Worm (Caenorhabditis elegans) whole organism, dauer: ENCODE measurements around the gene F11A5.17.

Experiments used
- unc-62 ChIP-seq: sonication (generic microtip); optimal IDR thresholded peaks from 2 replicates; lab custom pipeline; 2017; ENCODE audit warnings: missing biosample characterization, missing genetic modification reagents, missing genetic modification characterization

F11A5.17 gene

ce11 chrV:16201730-16202129 is at the start of gene F11A5.17:
Gene F11A5.17, plus strand, starts transcription at chrV:16202030.
- no peak for TF ChIP-seq unc-62

DNA sequence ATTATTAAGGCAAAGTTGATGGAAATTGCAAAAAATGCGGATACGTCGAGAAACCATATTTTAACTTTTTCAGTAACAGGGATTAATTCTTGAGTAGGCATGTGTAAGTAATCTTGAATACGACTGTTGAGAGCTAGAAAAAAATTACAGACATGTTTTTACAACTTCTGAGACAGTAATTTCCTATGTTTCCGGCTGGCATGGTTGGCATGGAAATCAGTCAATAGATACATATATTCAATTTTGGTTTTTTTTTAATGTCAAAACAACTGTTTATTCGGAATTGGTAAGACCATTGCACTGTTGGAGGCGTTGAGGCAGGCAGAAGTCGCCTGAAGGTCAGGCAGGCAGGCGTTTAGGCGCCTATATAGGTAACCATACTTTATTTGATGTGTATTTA is 48.5 kb upstream of the F11A5.17 start, which contains the start of gene str-254:
Gene str-254, minus strand, starts transcription at position 101 of the 400 bp plus-strand sequence.
- no peak for TF ChIP-seq unc-62

ce11 chrV:16155111-16155510 is 46.7 kb upstream of the F11A5.17 start, which contains the start of gene str-97:
Gene str-97, minus strand, starts transcription at chrV:16155211.
- TF ChIP-seq unc-62 = no peak

DNA sequence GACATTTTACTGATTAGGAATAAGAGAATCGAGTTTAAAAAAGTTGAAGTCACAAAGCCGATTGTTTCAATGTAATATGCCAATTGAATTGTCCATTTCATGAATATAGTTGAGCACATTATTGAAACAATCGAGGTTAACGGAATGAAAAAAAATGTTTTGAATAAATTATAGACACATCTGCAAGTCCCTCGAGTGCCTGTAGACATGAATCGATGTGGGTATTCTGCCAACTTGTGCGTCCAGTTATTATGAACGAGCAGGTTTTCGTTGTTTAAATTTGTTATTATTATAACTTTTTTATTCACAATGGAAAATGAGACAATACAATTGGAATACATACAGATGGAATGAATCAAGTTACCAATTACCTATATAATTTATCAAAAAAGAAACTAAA is 43.4 kb upstream of the F11A5.17 start, which contains the start of gene str-99:
Gene str-99, minus strand, starts transcription at position 101 of the 400 bp plus-strand sequence.
- no peak for TF ChIP-seq unc-62

- TF ChIP-seq unc-62 = no peak
Measured at ce11 chrV:16159594-16159993, 42.2 kb upstream of the F11A5.17 start, which contains the start of gene F10A3.17. Gene F10A3.17, minus strand, starts transcription at chrV:16159694.

ce11 chrV:16160087-16160486 is 41.7 kb upstream of the F11A5.17 start:
- no peak for TF ChIP-seq unc-62

- TF ChIP-seq unc-62 = no peak
Measured at ce11 chrV:16162124-16162735, 39.6 kb upstream of the F11A5.17 start, which contains the start of the genes str-109 and F10A3.11. Gene str-109, minus strand, starts transcription at chrV:16162224. Gene F10A3.11, plus strand, starts transcription at chrV:16162685.

ce11 chrV:16163719-16164118 is 38.1 kb upstream of the F11A5.17 start, which contains the start of gene F10A3.12:
Gene F10A3.12, plus strand, starts transcription at chrV:16164019.
- TF ChIP-seq unc-62 = no peak

ce11 chrV:16165936-16166335 is 35.9 kb upstream of the F11A5.17 start, which contains the start of gene str-108:
Gene str-108, plus strand, starts transcription at chrV:16166236.
- no peak for TF ChIP-seq unc-62

DNA sequence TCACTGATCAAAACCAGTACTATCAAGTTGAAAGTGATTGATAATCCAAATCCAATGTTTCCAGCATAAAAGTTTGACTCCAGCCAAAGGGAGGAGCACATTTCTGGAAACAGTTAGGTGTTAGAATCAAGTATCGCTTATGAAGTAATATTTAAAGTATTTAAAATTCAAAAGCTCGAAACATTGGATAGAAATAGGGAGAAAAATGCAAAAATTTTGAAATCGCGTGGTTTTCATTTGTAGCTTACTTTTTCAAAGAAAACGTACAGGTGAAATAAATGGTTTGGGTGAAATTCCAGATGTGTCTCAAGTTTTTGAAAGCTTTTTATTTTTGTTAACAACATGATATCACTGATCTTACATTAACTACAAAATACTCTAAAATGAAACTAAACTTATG is 32.8 kb upstream of the F11A5.17 start, which contains the start of gene str-111:
Gene str-111, minus strand, starts transcription at position 101 of the 400 bp plus-strand sequence.
- no peak for TF ChIP-seq unc-62

ce11 chrV:16171721-16172120 is 30.1 kb upstream of the F11A5.17 start, which contains the start of gene K05D4.9:
Gene K05D4.9, minus strand, starts transcription at chrV:16171821.
- TF ChIP-seq unc-62 = no peak

- no peak for TF ChIP-seq unc-62
Measured at ce11 chrV:16174109-16174508, 27.7 kb upstream of the F11A5.17 start.

DNA sequence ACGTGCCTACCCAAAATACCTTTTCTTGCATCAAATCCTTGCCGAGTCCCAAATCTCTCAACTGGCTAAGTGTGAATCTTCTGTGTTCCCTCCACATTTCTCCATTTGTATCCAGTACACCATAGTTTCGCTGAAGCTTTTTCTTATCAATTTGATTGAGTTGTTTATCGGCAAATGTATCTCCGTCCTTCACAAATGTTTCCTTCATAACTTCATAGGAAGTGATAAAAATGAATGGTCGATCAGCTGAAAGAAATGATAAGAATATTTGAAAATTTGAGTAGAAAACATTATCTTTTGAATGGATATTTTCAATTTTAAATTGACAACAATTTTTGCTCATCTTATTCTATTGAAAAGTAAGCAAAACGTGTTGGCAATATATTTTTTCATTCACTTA is 26.6 kb upstream of the F11A5.17 start:
- no peak for TF ChIP-seq unc-62

DNA sequence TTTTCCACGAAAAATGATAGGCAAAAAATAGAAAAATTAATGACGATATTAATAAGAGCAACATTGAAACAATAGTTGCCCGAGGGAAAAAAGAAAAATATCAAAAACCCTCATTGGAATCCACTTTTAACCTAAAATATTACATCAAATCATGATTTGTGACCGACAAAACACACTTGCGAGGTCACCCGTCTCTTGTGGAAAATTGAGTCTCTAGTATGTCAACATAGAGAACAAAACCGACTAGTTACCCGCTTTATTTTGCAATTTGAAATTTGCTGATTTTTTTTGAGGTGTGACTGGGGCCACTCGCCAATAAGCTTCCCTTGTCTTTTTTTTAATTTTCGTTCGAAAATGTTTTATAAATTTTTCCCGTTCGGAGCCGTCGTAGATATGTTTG is 26.1 kb upstream of the F11A5.17 start, which contains the start of gene cyp-33D1:
Gene cyp-33D1, minus strand, starts transcription at position 101 of the 400 bp plus-strand sequence.
- no peak for TF ChIP-seq unc-62

- no peak for TF ChIP-seq unc-62
Measured at ce11 chrV:16180350-16180749, 21.5 kb upstream of the F11A5.17 start, which contains the start of gene str-106. Gene str-106, plus strand, starts transcription at chrV:16180650.

ce11 chrV:16182110-16182509 is 19.7 kb upstream of the F11A5.17 start, which contains the start of gene srz-13:
Gene srz-13, plus strand, starts transcription at chrV:16182410.
- no peak for TF ChIP-seq unc-62

DNA sequence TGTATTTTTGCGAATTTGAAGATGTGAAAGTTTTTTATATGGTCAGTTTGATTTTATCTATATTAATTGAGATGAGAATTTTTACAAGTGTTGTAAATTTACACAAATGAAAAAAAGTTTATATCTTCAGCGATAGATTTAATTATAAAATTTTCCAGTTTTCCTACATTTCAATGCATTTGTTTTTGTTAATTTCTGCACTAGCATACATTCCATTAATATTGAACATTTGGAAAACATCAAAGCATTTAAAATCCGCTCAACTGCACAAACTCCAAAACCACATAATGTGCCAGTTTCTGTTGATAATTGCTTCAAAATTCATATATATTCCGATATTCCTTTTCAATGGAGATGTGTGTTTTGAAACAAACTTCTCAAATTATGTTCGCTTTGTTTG is 18.9 kb upstream of the F11A5.17 start, which contains the start of gene srh-277:
Gene srh-277, plus strand, starts transcription at position 301 of the 400 bp plus-strand sequence.
- TF ChIP-seq unc-62 = no peak

- TF ChIP-seq unc-62 = no peak
Measured at ce11 chrV:16183357-16183756, 18.5 kb upstream of the F11A5.17 start, which contains the start of gene srz-14. Gene srz-14, plus strand, starts transcription at chrV:16183657.
